Fruit fly (Drosophila melanogaster) S2 (cell line): Measurements from ENCODE around the gene Sf3b2.

ENCODE experiments used
- CG8478 ChIP-seq: fragments of >200 bp; optimal IDR thresholded peaks from 2 replicates; lab custom pipeline; 2018
- CTCF ChIP-seq, 2 experiments: fragments of >200 bp; optimal IDR thresholded peaks; 2 replicates each; lab custom pipeline; 2018

dm6 chr2L:3037153-3037579 is 8.2 kb upstream of the Sf3b2 start, which contains the start of the genes CG17260 and SerRS:
- no peak for TF ChIP-seq CG8478 (lab: Kevin White, UChicago)
- no peak for TF ChIP-seq CTCF (optimal IDR thresholded peaks at IDR 0.05; lab: Kevin White, UChicago)
